Fruit fly (Drosophila melanogaster) whole organism, embryonic: ENCODE results near the gene TwdlF.

ENCODE experiments used
- Antp ChIP-seq: fragments of 200-800 bp; sonication (Bioruptor generic); optimal IDR thresholded peaks from 3 replicates; lab custom pipeline; 2016; ENCODE audit warnings: missing biosample characterization, missing genetic modification characterization
- CG10462 ChIP-seq: fragments of 200-800 bp; sonication (Bioruptor generic); optimal IDR thresholded peaks from 2 replicates; lab custom pipeline; 2016; ENCODE audit warnings: missing biosample characterization, missing genetic modification characterization
- CG10654 ChIP-seq: fragments of 200-800 bp; sonication (Bioruptor generic); optimal IDR thresholded peaks from 2 replicates; lab custom pipeline; 2016; ENCODE audit warnings: missing biosample characterization, missing genetic modification characterization
- CG12219 ChIP-seq: fragments of 200-800 bp; sonication (Bioruptor generic); optimal IDR thresholded peaks from 3 replicates; lab custom pipeline; 2018; ENCODE audit warnings: missing biosample characterization, mild to moderate bottlenecking, missing genetic modification characterization
- CG12744 ChIP-seq: fragments of 200-800 bp; sonication (Bioruptor generic); optimal IDR thresholded peaks from 2 replicates; lab custom pipeline; 2016; ENCODE audit warnings: missing biosample characterization, missing genetic modification characterization
- CG13287 ChIP-seq: fragments of 200-800 bp; sonication (Bioruptor generic); IDR thresholded peaks from 2 replicates; pipeline ENCODE4 v1.3.6; 2022; ENCODE audit warnings: missing biosample characterization, missing genetic modification characterization; ENCODE audit not compliant: partially characterized antibody
- CG17328 ChIP-seq: fragments of 200-800 bp; sonication (Bioruptor generic); IDR thresholded peaks from 2 replicates; pipeline ENCODE4 v1.3.6; 2022; ENCODE audit warnings: missing biosample characterization, missing genetic modification characterization
- CG18262 ChIP-seq: fragments of 200-800 bp; optimal IDR thresholded peaks from 3 replicates; lab custom pipeline; 2019; ENCODE audit warnings: missing biosample characterization, mild to moderate bottlenecking, missing genetic modification characterization, moderate library complexity
- CG3065 ChIP-seq: fragments of 200-800 bp; sonication (Bioruptor generic); optimal IDR thresholded peaks from 2 replicates; lab custom pipeline; 2016; ENCODE audit warnings: missing biosample characterization, missing genetic modification characterization
- CG32772 ChIP-seq: fragments of 200-800 bp; sonication (Bioruptor generic); IDR thresholded peaks from 2 replicates; pipeline ENCODE4 v1.3.6; 2022; ENCODE audit warnings: missing biosample characterization, missing genetic modification characterization
- CG33557 ChIP-seq: fragments of 200-800 bp; sonication (Bioruptor generic); optimal IDR thresholded peaks from 2 replicates; lab custom pipeline; 2019; ENCODE audit warnings: missing biosample characterization, mild to moderate bottlenecking, missing genetic modification characterization, moderate library complexity
- CG8765 ChIP-seq: fragments of 200-800 bp; sonication (Bioruptor generic); IDR thresholded peaks from 2 replicates; pipeline ENCODE4 v1.3.6; 2022; ENCODE audit warnings: missing biosample characterization, missing genetic modification characterization
- CG9876 ChIP-seq: fragments of 200-800 bp; sonication (Bioruptor generic); optimal IDR thresholded peaks from 2 replicates; lab custom pipeline; 2016; ENCODE audit warnings: missing biosample characterization, missing genetic modification characterization
- CoRest ChIP-seq: fragments of 200-800 bp; sonication (Bioruptor generic); optimal IDR thresholded peaks from 3 replicates; lab custom pipeline; 2018; ENCODE audit warnings: missing biosample characterization, mild to moderate bottlenecking, missing genetic modification characterization, moderate library complexity
- Dbx ChIP-seq: fragments of 200-800 bp; sonication (Bioruptor generic); IDR thresholded peaks from 3 replicates; pipeline ENCODE4 v1.3.6; 2022; ENCODE audit warnings: missing biosample characterization, missing genetic modification characterization
- Dfd ChIP-seq, 2 experiments: fragments of >200 bp; optimal IDR thresholded peaks; 2 replicates each; lab custom pipeline; 2017; ENCODE audit warnings: missing biosample characterization in 2 of 2, missing genetic modification characterization in 2 of 2
- Dip2 ChIP-seq: fragments of 200-800 bp; sonication (Bioruptor generic); IDR thresholded peaks from 2 replicates; pipeline ENCODE4 v1.3.6; 2022; ENCODE audit warnings: missing biosample characterization, missing genetic modification characterization
- Dll ChIP-seq: fragments of 200-800 bp; sonication (Bioruptor generic); IDR thresholded peaks from 4 replicates; pipeline ENCODE4 v1.3.6; 2022; ENCODE audit warnings: missing biosample characterization, missing genetic modification characterization; ENCODE audit not compliant: partially characterized antibody
- E2f2 ChIP-seq: fragments of 200-800 bp; sonication (Bioruptor generic); IDR thresholded peaks from 2 replicates; pipeline ENCODE4 v1.3.6; 2022; ENCODE audit warnings: missing biosample characterization, missing genetic modification characterization
- Ets97D ChIP-seq: fragments of 200-800 bp; sonication (Bioruptor generic); optimal IDR thresholded peaks from 3 replicates; lab custom pipeline; 2016; ENCODE audit warnings: missing biosample characterization, missing genetic modification characterization
- Hand ChIP-seq: fragments of 200-800 bp; sonication (Bioruptor generic); optimal IDR thresholded peaks from 2 replicates; lab custom pipeline; 2017; ENCODE audit warnings: mild to moderate bottlenecking, missing biosample characterization, missing genetic modification reagents, missing genetic modification characterization
- Hmr ChIP-seq: fragments of 200-800 bp; sonication (Bioruptor generic); optimal IDR thresholded peaks from 3 replicates; lab custom pipeline; 2017; ENCODE audit warnings: mild to moderate bottlenecking, missing biosample characterization, missing genetic modification reagents, missing genetic modification characterization
- MBD-R2 ChIP-seq: fragments of 200-800 bp; sonication (Bioruptor generic); IDR thresholded peaks from 2 replicates; pipeline ENCODE4 v1.3.6; 2022; ENCODE audit warnings: missing biosample characterization, missing genetic modification characterization
- NC2α ChIP-seq: fragments of 200-800 bp; sonication (Bioruptor generic); optimal IDR thresholded peaks from 2 replicates; lab custom pipeline; 2016; ENCODE audit warnings: missing biosample characterization, missing genetic modification characterization
- Nf-YA ChIP-seq: fragments of 200-800 bp; sonication (Bioruptor generic); IDR thresholded peaks from 2 replicates; pipeline ENCODE4 v1.3.6; 2022; ENCODE audit warnings: missing biosample characterization, missing genetic modification characterization
- NfI ChIP-seq: fragments of 200-800 bp; sonication (Bioruptor generic); optimal IDR thresholded peaks from 3 replicates; lab custom pipeline; 2018; ENCODE audit warnings: missing biosample characterization, mild to moderate bottlenecking, missing genetic modification characterization, moderate library complexity
- Optix ChIP-seq: fragments of 200-800 bp; sonication (Bioruptor generic); IDR thresholded peaks from 3 replicates; pipeline ENCODE4 v1.3.6; 2022; ENCODE audit warnings: missing biosample characterization, missing genetic modification characterization
- Sry-δ ChIP-seq: fragments of 200-800 bp; sonication (Bioruptor generic); optimal IDR thresholded peaks from 2 replicates; lab custom pipeline; 2016; ENCODE audit warnings: missing biosample characterization, missing genetic modification characterization
- Trl ChIP-seq, 3 experiments: fragments of >200 bp in 2 of 3; fragments of 200-800 bp in 1 of 3; sonication (Bioruptor generic) in 1 of 3; optimal IDR thresholded peaks; 2 replicates in 1 of 3; 3 replicates in 2 of 3; lab custom pipeline; 2016 to 2017; ENCODE audit warnings: missing biosample characterization in 1 of 3, missing genetic modification characterization in 1 of 3
- YL-1 ChIP-seq: fragments of 200-800 bp; sonication (Bioruptor generic); optimal IDR thresholded peaks from 3 replicates; lab custom pipeline; 2017; ENCODE audit warnings: missing biosample characterization, mild to moderate bottlenecking, missing genetic modification characterization
- ato ChIP-seq: fragments of 200-800 bp; sonication (Bioruptor generic); IDR thresholded peaks from 2 replicates; pipeline ENCODE4 v1.3.6; 2022; ENCODE audit warnings: missing biosample characterization, missing genetic modification characterization; ENCODE audit not compliant: partially characterized antibody
- bcd ChIP-seq: fragments of 200-800 bp; sonication (Bioruptor generic); optimal IDR thresholded peaks from 2 replicates; lab custom pipeline; 2017; ENCODE audit warnings: missing biosample characterization, mild to moderate bottlenecking, missing genetic modification characterization
- bowl ChIP-seq: fragments of 200-800 bp; sonication (Bioruptor generic); IDR thresholded peaks from 2 replicates; pipeline ENCODE4 v1.3.6; 2022; ENCODE audit warnings: missing biosample characterization, missing genetic modification characterization
- corto ChIP-seq: fragments of 200-800 bp; sonication (Bioruptor generic); optimal IDR thresholded peaks from 2 replicates; lab custom pipeline; 2016; ENCODE audit warnings: missing biosample characterization, mild to moderate bottlenecking, missing genetic modification characterization, moderate library complexity
- croc ChIP-seq: fragments of 200-800 bp; sonication (Bioruptor generic); conservative IDR thresholded peaks from 3 replicates; pipeline ENCODE4 v1.3.6; 2022; ENCODE audit warnings: missing biosample characterization, missing genetic modification characterization
- da ChIP-seq: fragments of 200-800 bp; sonication (Bioruptor generic); optimal IDR thresholded peaks from 2 replicates; lab custom pipeline; 2016; ENCODE audit warnings: missing biosample characterization, missing genetic modification characterization
- disco-r ChIP-seq: fragments of 200-800 bp; sonication (Bioruptor generic); optimal IDR thresholded peaks from 2 replicates; lab custom pipeline; 2016; ENCODE audit warnings: missing biosample characterization, missing genetic modification characterization
- dm ChIP-seq: fragments of 200-800 bp; sonication (Bioruptor generic); optimal IDR thresholded peaks from 3 replicates; lab custom pipeline; 2016; ENCODE audit warnings: missing biosample characterization, missing genetic modification characterization
- fru ChIP-seq: fragments of >200 bp; optimal IDR thresholded peaks from 2 replicates; lab custom pipeline; 2017
- hkb ChIP-seq, 2 experiments: fragments of 200-800 bp in 1 of 2; fragments of >200 bp in 1 of 2; sonication (Bioruptor generic) in 1 of 2; IDR thresholded peaks in 1 of 2; optimal IDR thresholded peaks in 1 of 2; 2 replicates each; pipeline versions ENCODE4 v1.3.6 to Lab custom; 2017 to 2022; ENCODE audit warnings: missing biosample characterization in 1 of 2, missing genetic modification characterization in 1 of 2
- nom ChIP-seq: fragments of 200-800 bp; sonication (Bioruptor generic); optimal IDR thresholded peaks from 2 replicates; lab custom pipeline; 2017; ENCODE audit warnings: missing biosample characterization, missing genetic modification characterization, mild to moderate bottlenecking, moderate library complexity, missing genetic modification reagents
- odd ChIP-seq: fragments of 200-800 bp; sonication (Bioruptor generic); optimal IDR thresholded peaks from 2 replicates; lab custom pipeline; 2017; ENCODE audit warnings: missing biosample characterization, mild to moderate bottlenecking, missing genetic modification characterization
- prd ChIP-seq, 3 experiments: fragments of >200 bp in 2 of 3; fragments of 200-800 bp in 1 of 3; sonication (Bioruptor generic) in 1 of 3; optimal IDR thresholded peaks in 2 of 3; IDR thresholded peaks in 1 of 3; 2 replicates in 2 of 3; 3 replicates in 1 of 3; pipeline versions ENCODE4 v1.3.6 to Lab custom; 2017 to 2022; ENCODE audit warnings: missing biosample characterization in 1 of 3, missing genetic modification characterization in 1 of 3
- shn ChIP-seq: fragments of 200-800 bp; sonication (Bioruptor generic); optimal IDR thresholded peaks from 3 replicates; lab custom pipeline; 2016; ENCODE audit warnings: missing biosample characterization, missing genetic modification characterization
- slbo ChIP-seq: fragments of 200-800 bp; sonication (Bioruptor generic); IDR thresholded peaks from 2 replicates; pipeline ENCODE4 v1.3.6; 2022; ENCODE audit warnings: missing biosample characterization, missing genetic modification characterization
- ssp ChIP-seq: fragments of 200-800 bp; sonication (Bioruptor generic); IDR thresholded peaks from 2 replicates; pipeline ENCODE4 v1.3.6; 2022; ENCODE audit warnings: missing biosample characterization, missing genetic modification characterization
- toy ChIP-seq: fragments of 200-800 bp; sonication (Bioruptor generic); IDR thresholded peaks from 2 replicates; pipeline ENCODE4 v1.3.6; 2022; ENCODE audit warnings: missing biosample characterization, missing genetic modification characterization
- vnd ChIP-seq: fragments of 200-800 bp; sonication (Bioruptor generic); IDR thresholded peaks from 3 replicates; pipeline ENCODE4 v1.3.6; 2022; ENCODE audit warnings: missing biosample characterization, missing genetic modification characterization; ENCODE audit not compliant: partially characterized antibody

The TwdlF gene

dm6 chr3R:4215264-4215993 is 31.4 kb upstream of the TwdlF start, which contains the start of gene CG14636 (continued):
- TF ChIP-seq CoRest (tag; lab: Kevin White, UChicago), result peak; percentile 70
- no peak for TF ChIP-seq Dfd (GFP tag; optimal IDR thresholded peaks at IDR 0.05; lab: Kevin White, UChicago)
- TF ChIP-seq prd (optimal IDR thresholded peaks at IDR 0.05; lab: Kevin White, UChicago), result no peak
- peak; percentile 79 for TF ChIP-seq prd (GFP tag; IDR thresholded peaks at IDR 0.05; lab: Robert Waterston, UW)
- peak; percentile 30; the same call in 1 of the 2 replicates for TF ChIP-seq ato (GFP tag; lab: Robert Waterston, UW)
- TF ChIP-seq E2f2 (GFP tag; lab: Robert Waterston, UW), result peak; percentile 60
- peak; percentile 24 for TF ChIP-seq Sry-δ (GFP tag; lab: Kevin White, UChicago)
- TF ChIP-seq CG10654, result peak; percentile 50
- TF ChIP-seq hkb (optimal IDR thresholded peaks at IDR 0.05; lab: Kevin White, UChicago), result no peak
- peak; percentile 83 for TF ChIP-seq hkb (GFP tag; IDR thresholded peaks at IDR 0.05; lab: Robert Waterston, UW)
- no peak for TF ChIP-seq CG33557
- no peak for TF ChIP-seq CG8765
- TF ChIP-seq Antp (GFP tag; lab: Kevin White, UChicago), result peak; percentile 80
- TF ChIP-seq CG32772, result peak; percentile 71
- peak; percentile 73; the same call in 2 of the 3 replicates for TF ChIP-seq Optix (GFP tag; lab: Robert Waterston, UW)
- peak; percentile 21 for TF ChIP-seq CG18262 (tag; lab: Kevin White, UChicago)
- TF ChIP-seq bcd (GFP tag; lab: Kevin White, UChicago), result peak; percentile 71
- TF ChIP-seq YL-1, result no peak
- peak; percentile 52 for TF ChIP-seq CG13287 (GFP tag; lab: Robert Waterston, UW)
- TF ChIP-seq toy, result 0 out of 2 replicates have a peak, but pooled peaks have one; percentile 15
- peak; percentile 19 for TF ChIP-seq Hand
- peak; percentile 74 for TF ChIP-seq shn (GFP tag; lab: Kevin White, UChicago)
- peak; percentile 35 for TF ChIP-seq CG12744 (GFP tag; lab: Kevin White, UChicago)
- TF ChIP-seq Hmr (GFP tag; lab: Kevin White, UChicago), result peak; percentile 80
- TF ChIP-seq ssp (GFP tag; lab: Robert Waterston, UW), result peak; percentile 65
- peak; percentile 14 for TF ChIP-seq Ets97D (GFP tag; lab: Kevin White, UChicago)
- peak; percentile 70 for TF ChIP-seq NfI (GFP tag; lab: Kevin White, UChicago)
- TF ChIP-seq dm (GFP tag; lab: Kevin White, UChicago), result peak; percentile 21
- no peak for TF ChIP-seq Trl (optimal IDR thresholded peaks at IDR 0.05; lab: Kevin White, UChicago)
- peak; percentile 71 for TF ChIP-seq Trl (GFP tag; optimal IDR thresholded peaks at IDR 0.05; lab: Kevin White, UChicago)
- peak; percentile 34 for TF ChIP-seq nom
- 0 out of 2 replicates have a peak, but pooled peaks have one; percentile 17 for TF ChIP-seq Dip2
- TF ChIP-seq bowl, result no peak
- 0 out of 3 replicates have a peak, but pooled peaks have one; percentile 24 for TF ChIP-seq vnd
- TF ChIP-seq MBD-R2, result peak; percentile 49; the same call in 1 of the 2 replicates
- TF ChIP-seq CG10462 (GFP tag; lab: Kevin White, UChicago), result no peak
- no peak for TF ChIP-seq corto (GFP tag; lab: Kevin White, UChicago)
- TF ChIP-seq NC2α (GFP tag; lab: Kevin White, UChicago), result no peak
- TF ChIP-seq croc (GFP tag; lab: Robert Waterston, UW), result no peak
- peak; percentile 66 for TF ChIP-seq odd
- peak; percentile 82 for TF ChIP-seq slbo (GFP tag; lab: Robert Waterston, UW)
- peak; percentile 54 for TF ChIP-seq CG17328 (GFP tag; lab: Robert Waterston, UW)
- TF ChIP-seq da, result no peak
- TF ChIP-seq CG12219 (GFP tag; lab: Kevin White, UChicago), result peak; percentile 58
- TF ChIP-seq Dbx, result peak; percentile 60; the same call in 1 of the 3 replicates
- TF ChIP-seq Dll (GFP tag; lab: Robert Waterston, UW), result peak; percentile 48; the same call in 1 of the 4 replicates
- TF ChIP-seq CG9876 (GFP tag; lab: Kevin White, UChicago), result peak; percentile 49
- peak; percentile 59; the same call in 1 of the 2 replicates for TF ChIP-seq Nf-YA (GFP tag; lab: Robert Waterston, UW)
- TF ChIP-seq CG3065 (GFP tag; lab: Kevin White, UChicago), result no peak
- TF ChIP-seq disco-r (GFP tag; lab: Kevin White, UChicago), result peak; percentile 44
- no peak for TF ChIP-seq fru (lab: Kevin White, UChicago)
